Fruit fly (Drosophila melanogaster) whole organism, prepupa: ENCODE measurements around the gene ppk24.
A peak's percentile ranks its signal among the peaks of the same experiment; 100 is the strongest.

Experiments
- CG10669 ChIP-seq: fragments of 200-800 bp; sonication (Bioruptor generic); optimal IDR thresholded peaks from 3 replicates; lab custom pipeline; 2018; ENCODE audit warnings: missing biosample characterization, mild to moderate bottlenecking, missing genetic modification characterization, moderate library complexity
- CG1621 ChIP-seq: fragments of 200-800 bp; sonication (Bioruptor generic); optimal IDR thresholded peaks from 3 replicates; lab custom pipeline; 2018; ENCODE audit warnings: missing biosample characterization, mild to moderate bottlenecking, missing genetic modification characterization
- CG3919 ChIP-seq: fragments of 200-800 bp; sonication (Bioruptor generic); optimal IDR thresholded peaks from 3 replicates; lab custom pipeline; 2016; ENCODE audit warnings: missing biosample characterization, missing genetic modification characterization
- CG6854 ChIP-seq: fragments of 200-800 bp; sonication (Bioruptor generic); optimal IDR thresholded peaks from 2 replicates; lab custom pipeline; 2017; ENCODE audit warnings: missing biosample characterization, mild to moderate bottlenecking, missing genetic modification characterization
- CG8319 ChIP-seq: fragments of 200-800 bp; sonication (Bioruptor generic); optimal IDR thresholded peaks from 3 replicates; lab custom pipeline; 2016; ENCODE audit warnings: missing biosample characterization, missing genetic modification characterization
- Ets96B ChIP-seq: fragments of 200-800 bp; optimal IDR thresholded peaks from 2 replicates; lab custom pipeline; 2019; ENCODE audit warnings: missing biosample characterization, mild to moderate bottlenecking, missing genetic modification characterization, moderate library complexity
- OdsH ChIP-seq: fragments of 200-800 bp; sonication (Bioruptor generic); optimal IDR thresholded peaks from 3 replicates; lab custom pipeline; 2016; ENCODE audit warnings: missing biosample characterization, missing genetic modification characterization
- Sox15 ChIP-seq: fragments of 200-800 bp; sonication (Bioruptor generic); optimal IDR thresholded peaks from 3 replicates; lab custom pipeline; 2016; ENCODE audit warnings: missing biosample characterization, missing genetic modification characterization
- acj6 ChIP-seq: fragments of 200-800 bp; sonication (Bioruptor generic); optimal IDR thresholded peaks from 3 replicates; lab custom pipeline; 2016; ENCODE audit warnings: missing biosample characterization, missing genetic modification characterization
- dsx ChIP-seq: fragments of 200-800 bp; optimal IDR thresholded peaks from 3 replicates; lab custom pipeline; 2019; ENCODE audit warnings: missing biosample characterization, mild to moderate bottlenecking, missing genetic modification characterization, moderate library complexity; ENCODE audit not compliant: poor library complexity, severe bottlenecking
- fd85E ChIP-seq: fragments of 200-800 bp; sonication (Bioruptor generic); optimal IDR thresholded peaks from 3 replicates; lab custom pipeline; 2016; ENCODE audit warnings: missing biosample characterization, missing genetic modification characterization
- fkh ChIP-seq: fragments of 200-800 bp; sonication (Bioruptor generic); optimal IDR thresholded peaks from 3 replicates; lab custom pipeline; 2017; ENCODE audit warnings: missing biosample characterization, mild to moderate bottlenecking, missing genetic modification characterization, moderate library complexity
- net ChIP-seq: fragments of 200-800 bp; sonication (Bioruptor generic); optimal IDR thresholded peaks from 3 replicates; lab custom pipeline; 2016; ENCODE audit warnings: missing biosample characterization, missing genetic modification characterization

dm6 chr3R:31220456-31221336 is 44.8 kb upstream of the ppk24 start, which contains the start of gene CG12054:
- no peak for TF ChIP-seq fkh (GFP tag; lab: Kevin White, UChicago)
- TF ChIP-seq acj6: no peak
- no peak for TF ChIP-seq Ets96B (tag; lab: Kevin White, UChicago)
- no peak for TF ChIP-seq CG1621 (tag; lab: Kevin White, UChicago)
- TF ChIP-seq Sox15 (GFP tag; lab: Kevin White, UChicago): no peak
- no peak for TF ChIP-seq CG8319 (GFP tag; lab: Kevin White, UChicago)
- no peak for TF ChIP-seq CG6854 (GFP tag; lab: Kevin White, UChicago)
- no peak for TF ChIP-seq CG10669 (GFP tag; lab: Kevin White, UChicago)
- no peak for TF ChIP-seq net (GFP tag; lab: Kevin White, UChicago)
- TF ChIP-seq OdsH: peak; percentile 12
- TF ChIP-seq fd85E: no peak
- no peak for TF ChIP-seq dsx (GFP tag; lab: Kevin White, UChicago)
- no peak for TF ChIP-seq CG3919 (GFP tag; lab: Kevin White, UChicago)
